Fruit fly (Drosophila melanogaster) S2 (cell line): Measurements from ENCODE around the gene ymp.

Experiments
- CG8478 ChIP-seq: fragments of >200 bp; optimal IDR thresholded peaks from 2 replicates; lab custom pipeline; 2018
- CTCF ChIP-seq, 2 experiments: fragments of >200 bp; optimal IDR thresholded peaks; 2 replicates each; lab custom pipeline; 2018

Gene ymp

dm6 chr3R:25630541-25630940, 21.6 kb upstream of the ymp start:
- no peak for TF ChIP-seq CTCF (optimal IDR thresholded peaks at IDR 0.05; lab: Kevin White, UChicago)
- no peak for TF ChIP-seq CG8478 (lab: Kevin White, UChicago)

dm6 chr3R:25628657-25629056, 19.7 kb upstream of the ymp start:
- TF ChIP-seq CTCF (optimal IDR thresholded peaks at IDR 0.05; lab: Kevin White, UChicago) (no peak), CG8478 (lab: Kevin White, UChicago) (no peak)

dm6 chr3R:25626625-25627275, 17.8 kb upstream of the ymp start, which contains the start of gene Ssadh:
TSS of gene Ssadh (minus strand) at chr3R:25626924.
- TF ChIP-seq CTCF (optimal IDR thresholded peaks at IDR 0.05; lab: Kevin White, UChicago) (no peak), CG8478 (lab: Kevin White, UChicago) (no peak)

- TF ChIP-seq CG8478 (lab: Kevin White, UChicago): no peak
Observed at dm6 chr3R:25625940-25626624, 17.2 kb upstream of the ymp start.

- TF ChIP-seq CG8478 (lab: Kevin White, UChicago) (no peak), CTCF (optimal IDR thresholded peaks at IDR 0.05; lab: Kevin White, UChicago) (no peak)
Observed at dm6 chr3R:25623800-25624791, 15.2 kb upstream of the ymp start, which contains the start of gene Npl4. TSS of gene Npl4 (minus strand) at chr3R:25624662.

dm6 chr3R:25618114-25618513, 9.2 kb upstream of the ymp start, which contains the start of gene CG5071:
TSS of gene CG5071 (plus strand) at chr3R:25618414.
- TF ChIP-seq CG8478 (lab: Kevin White, UChicago) (no peak), CTCF (optimal IDR thresholded peaks at IDR 0.05; lab: Kevin White, UChicago) (no peak)

- TF ChIP-seq CTCF (optimal IDR thresholded peaks at IDR 0.05; lab: Kevin White, UChicago) (no peak), CG8478 (lab: Kevin White, UChicago) (no peak)
Observed at dm6 chr3R:25613366-25613765, 4.4 kb upstream of the ymp start, which contains the start of gene CG5079. TSS of gene CG5079 (plus strand) at chr3R:25613666.

dm6 chr3R:25596274-25597034, 12.5 kb downstream of the ymp start:
- TF ChIP-seq CTCF (optimal IDR thresholded peaks at IDR 0.05; lab: Kevin White, UChicago) (no peak), CG8478 (lab: Kevin White, UChicago) (no peak)

dm6 chr3R:25594128-25594527, 14.8 kb downstream of the ymp start:
- no peak for TF ChIP-seq CG8478 (lab: Kevin White, UChicago)
- peak; percentile 73 to 88 for TF ChIP-seq CTCF (optimal IDR thresholded peaks at IDR 0.05; lab: Kevin White, UChicago)

- TF ChIP-seq CG8478 (lab: Kevin White, UChicago) (no peak), CTCF (optimal IDR thresholded peaks at IDR 0.05; lab: Kevin White, UChicago) (peak; percentile 92 to 95)
Observed at dm6 chr3R:25591500-25591899, 17.4 kb downstream of the ymp start.

- TF ChIP-seq CTCF (optimal IDR thresholded peaks at IDR 0.05; lab: Kevin White, UChicago): no peak
- no peak for TF ChIP-seq CG8478 (lab: Kevin White, UChicago)
Observed at dm6 chr3R:25590850-25591410, 18.0 kb downstream of the ymp start.

- TF ChIP-seq CG8478 (lab: Kevin White, UChicago): no peak
- no peak for TF ChIP-seq CTCF (optimal IDR thresholded peaks at IDR 0.05; lab: Kevin White, UChicago)
Observed at dm6 chr3R:25589168-25589567, 19.8 kb downstream of the ymp start.

dm6 chr3R:25588493-25588892, 20.4 kb downstream of the ymp start:
- TF ChIP-seq CG8478 (lab: Kevin White, UChicago) (no peak), CTCF (optimal IDR thresholded peaks at IDR 0.05; lab: Kevin White, UChicago) (no peak)
